Fruit fly (Drosophila melanogaster): Measurements from ENCODE around the gene Neos.

- TF ChIP-seq hth (optimal IDR thresholded peaks at IDR 0.05) (no peak), H15 (GFP tag; IDR thresholded peaks at IDR 0.05) (no peak), tx (GFP tag; optimal IDR thresholded peaks at IDR 0.05) (no peak), CG3847 (GFP tag; IDR thresholded peaks at IDR 0.05) (0 out of 2 replicates have a peak, but pooled peaks have one; percentile 15), onecut (GFP tag; IDR thresholded peaks at IDR 0.05) (no peak), CG11247 (GFP tag; IDR thresholded peaks at IDR 0.05) (no peak), tgo (GFP tag; IDR thresholded peaks at IDR 0.05) (no peak), Abd-B (GFP tag; optimal IDR thresholded peaks at IDR 0.05) (peak; percentile 15), az2 (GFP tag; optimal IDR thresholded peaks at IDR 0.05) (no peak), NFAT (GFP tag; IDR thresholded peaks at IDR 0.05) (no peak), MTF-1 (GFP tag; optimal IDR thresholded peaks at IDR 0.05; ENCODE audit: borderline replicate concordance) (no peak), Fer2 (tag; optimal IDR thresholded peaks at IDR 0.05) (no peak), ERR (GFP tag; optimal IDR thresholded peaks at IDR 0.05) (no peak), CG3726 (GFP tag; IDR thresholded peaks at IDR 0.05) (no peak)
Observed at dm6 chr3L:7262471-7262870, 21.0 kb downstream of the Neos start.

Measured in whole organism, embryonic.